Worm (Caenorhabditis elegans) whole organism, L2 larva: ENCODE measurements around the gene F36H12.3.

Experiments
- C34F6.9 ChIP-seq: fragments of 150-350 bp; optimal IDR thresholded peaks from 2 replicates; lab custom pipeline; 2014; ENCODE audit warnings: missing biosample characterization, missing genetic modification characterization
- R02D3.7 ChIP-seq: fragments of 150-350 bp; optimal IDR thresholded peaks from 2 replicates; lab custom pipeline; 2014; ENCODE audit warnings: missing biosample characterization, missing genetic modification characterization
- sma-9 ChIP-seq, 2 experiments: fragments of 150-350 bp in 1 of 2; sonication (generic microtip) in 1 of 2; optimal IDR thresholded peaks; 2 replicates each; lab custom pipeline; 2014 to 2016; ENCODE audit warnings: missing genetic modification characterization in 2 of 2, mild to moderate bottlenecking in 1 of 2, missing biosample characterization in 1 of 2, missing compliant biosample characterization in 1 of 2, missing genetic modification reagents in 1 of 2, moderate library complexity in 1 of 2
- snpc-4 ChIP-seq: fragments of 150-350 bp; optimal IDR thresholded peaks from 2 replicates; lab custom pipeline; 2014; ENCODE audit warnings: missing biosample characterization, missing genetic modification characterization
- unc-55 ChIP-seq: fragments of 150-350 bp; sonication (generic microtip); optimal IDR thresholded peaks from 3 replicates; lab custom pipeline; 2014; ENCODE audit warnings: missing biosample characterization, missing genetic modification reagents, missing genetic modification characterization
- ztf-1 ChIP-seq: fragments of 200-800 bp; sonication (Bioruptor generic); conservative IDR thresholded peaks from 2 replicates; pipeline ENCODE4 v1.3.6; 2022; ENCODE audit warnings: missing genetic modification characterization, missing compliant biosample characterization

The F36H12.3 gene

ce11 chrIV:5318835-5319303 is 46.3 kb downstream of the F36H12.3 start, which contains the start of gene slc-46A:
slc-46A (plus strand) TSS chrIV:5319253.
- TF ChIP-seq ztf-1 (no peak), sma-9 (GFP tag; optimal IDR thresholded peaks at IDR 0.05; lab: Kevin White, UChicago) (peak; percentile 12), sma-9 (tag; optimal IDR thresholded peaks at IDR 0.05; lab: Kevin White, UChicago) (no peak), C34F6.9 (peak; percentile 48), snpc-4 (peak; percentile 20), unc-55 (GFP tag; lab: Kevin White, UChicago) (peak; percentile 26), R02D3.7 (tag; lab: Kevin White, UChicago) (no peak)
